Fruit fly (Drosophila melanogaster) whole organism, embryonic: ENCODE data around the gene IntS6.

Source experiments
- Atf3 ChIP-seq: fragments of 200-800 bp; sonication (Bioruptor generic); optimal IDR thresholded peaks from 3 replicates; lab custom pipeline; 2016; ENCODE audit warnings: missing biosample characterization, missing genetic modification characterization
- CG10147 ChIP-seq: fragments of 200-800 bp; sonication (Bioruptor generic); optimal IDR thresholded peaks from 2 replicates; lab custom pipeline; 2019; ENCODE audit warnings: missing biosample characterization, mild to moderate bottlenecking, missing genetic modification characterization, moderate library complexity
- CG10431 ChIP-seq: fragments of 200-800 bp; sonication (Bioruptor generic); optimal IDR thresholded peaks from 3 replicates; lab custom pipeline; 2018; ENCODE audit warnings: missing biosample characterization, mild to moderate bottlenecking, missing genetic modification characterization
- CG10565 ChIP-seq: fragments of 200-800 bp; sonication (Bioruptor generic); optimal IDR thresholded peaks from 3 replicates; lab custom pipeline; 2016; ENCODE audit warnings: missing biosample characterization, mild to moderate bottlenecking, missing genetic modification characterization
- CG12659 ChIP-seq: fragments of 200-800 bp; sonication (Bioruptor generic); optimal IDR thresholded peaks from 3 replicates; lab custom pipeline; 2017; ENCODE audit warnings: mild to moderate bottlenecking, missing biosample characterization, missing genetic modification reagents, missing genetic modification characterization
- CG12942 ChIP-seq: fragments of 200-800 bp; sonication (Bioruptor generic); optimal IDR thresholded peaks from 3 replicates; lab custom pipeline; 2016; ENCODE audit warnings: missing biosample characterization, missing genetic modification characterization
- CG13123 ChIP-seq: fragments of 200-800 bp; sonication (Bioruptor generic); optimal IDR thresholded peaks from 2 replicates; lab custom pipeline; 2016; ENCODE audit warnings: missing biosample characterization, missing genetic modification characterization
- CG14441 ChIP-seq: fragments of 200-800 bp; sonication (Bioruptor generic); IDR thresholded peaks from 2 replicates; pipeline ENCODE4 v1.3.6; 2022; ENCODE audit warnings: missing biosample characterization, missing genetic modification characterization
- CG1792 ChIP-seq: fragments of 200-800 bp; sonication (Bioruptor generic); optimal IDR thresholded peaks from 2 replicates; lab custom pipeline; 2016; ENCODE audit warnings: missing biosample characterization, missing genetic modification characterization
- CG30403 ChIP-seq: fragments of 200-800 bp; sonication (Bioruptor generic); optimal IDR thresholded peaks from 3 replicates; lab custom pipeline; 2016; ENCODE audit warnings: missing biosample characterization, missing genetic modification characterization
- CG32767 ChIP-seq: fragments of 200-800 bp; sonication (Bioruptor generic); IDR thresholded peaks from 2 replicates; pipeline ENCODE4 v1.3.6; 2022; ENCODE audit warnings: missing biosample characterization, missing genetic modification characterization
- CG3407 ChIP-seq: fragments of 200-800 bp; sonication (Bioruptor generic); optimal IDR thresholded peaks from 2 replicates; lab custom pipeline; 2018; ENCODE audit warnings: missing biosample characterization, mild to moderate bottlenecking, missing genetic modification characterization
- CG4424 ChIP-seq: fragments of 200-800 bp; sonication (Bioruptor generic); optimal IDR thresholded peaks from 3 replicates; lab custom pipeline; 2016; ENCODE audit warnings: missing biosample characterization, missing genetic modification characterization
- CG4854 ChIP-seq: fragments of 200-800 bp; sonication (Bioruptor generic); optimal IDR thresholded peaks from 2 replicates; lab custom pipeline; 2016; ENCODE audit warnings: missing biosample characterization, missing genetic modification characterization, inconsistent platforms
- CG5953 ChIP-seq: fragments of 200-800 bp; sonication (Bioruptor generic); IDR thresholded peaks from 2 replicates; pipeline ENCODE4 v1.3.6; 2022; ENCODE audit warnings: missing biosample characterization, missing genetic modification characterization
- CG6765 ChIP-seq: fragments of 200-800 bp; sonication (Bioruptor generic); optimal IDR thresholded peaks from 3 replicates; lab custom pipeline; 2017; ENCODE audit warnings: missing biosample characterization, mild to moderate bottlenecking, missing genetic modification characterization
- CG6791 ChIP-seq: fragments of 200-800 bp; sonication (Bioruptor generic); IDR thresholded peaks from 3 replicates; pipeline ENCODE4 v1.3.6; 2022; ENCODE audit warnings: missing biosample characterization, missing genetic modification characterization; ENCODE audit not compliant: partially characterized antibody
- CG7271 ChIP-seq: fragments of 200-800 bp; sonication (Bioruptor generic); optimal IDR thresholded peaks from 2 replicates; lab custom pipeline; 2018; ENCODE audit warnings: missing biosample characterization, mild to moderate bottlenecking, missing genetic modification characterization, moderate library complexity
- Dp ChIP-seq: fragments of 200-800 bp; sonication (Bioruptor generic); optimal IDR thresholded peaks from 2 replicates; lab custom pipeline; 2018; ENCODE audit warnings: missing biosample characterization, mild to moderate bottlenecking, missing genetic modification characterization, moderate library complexity
- GATAe ChIP-seq: fragments of 200-800 bp; sonication (Bioruptor generic); conservative IDR thresholded peaks from 2 replicates; pipeline ENCODE4 v1.3.6; 2022; ENCODE audit warnings: missing biosample characterization, missing genetic modification characterization
- HmgD ChIP-seq: fragments of 200-800 bp; sonication (Bioruptor generic); optimal IDR thresholded peaks from 3 replicates; lab custom pipeline; 2016; ENCODE audit warnings: missing biosample characterization, missing genetic modification characterization
- HmgZ ChIP-seq: fragments of 200-800 bp; sonication (Bioruptor generic); optimal IDR thresholded peaks from 2 replicates; lab custom pipeline; 2018; ENCODE audit warnings: missing biosample characterization, mild to moderate bottlenecking, missing genetic modification characterization
- Meics ChIP-seq: fragments of 200-800 bp; sonication (Bioruptor generic); optimal IDR thresholded peaks from 2 replicates; lab custom pipeline; 2017; ENCODE audit warnings: missing biosample characterization, mild to moderate bottlenecking, missing genetic modification characterization
- Usf ChIP-seq: fragments of 200-800 bp; sonication (Bioruptor generic); optimal IDR thresholded peaks from 2 replicates; lab custom pipeline; 2017; ENCODE audit warnings: missing genotype, missing biosample characterization, missing genetic modification characterization
- amos ChIP-seq: fragments of 200-800 bp; sonication (Bioruptor generic); IDR thresholded peaks from 2 replicates; pipeline ENCODE4 v1.3.6; 2022; ENCODE audit warnings: missing biosample characterization, missing genetic modification characterization; ENCODE audit not compliant: partially characterized antibody
- chif ChIP-seq, 2 experiments: fragments of 200-800 bp; sonication (Bioruptor generic); optimal IDR thresholded peaks; 3 replicates each; lab custom pipeline; 2016; ENCODE audit warnings: missing biosample characterization in 2 of 2, missing genetic modification characterization in 2 of 2
- chinmo ChIP-seq: fragments of 200-800 bp; sonication (Bioruptor generic); IDR thresholded peaks from 4 replicates; pipeline ENCODE4 v1.3.6; 2022; ENCODE audit warnings: missing biosample characterization, missing genetic modification characterization; ENCODE audit not compliant: partially characterized antibody
- crc ChIP-seq: fragments of 200-800 bp; sonication (Bioruptor generic); optimal IDR thresholded peaks from 2 replicates; lab custom pipeline; 2016; ENCODE audit warnings: missing biosample characterization, missing genetic modification characterization
- cwo ChIP-seq: fragments of 200-800 bp; sonication (Bioruptor generic); optimal IDR thresholded peaks from 3 replicates; lab custom pipeline; 2017; ENCODE audit warnings: missing biosample characterization, missing genetic modification characterization, mild to moderate bottlenecking, moderate library complexity, missing genetic modification reagents
- dimm ChIP-seq: fragments of 200-800 bp; sonication (Bioruptor generic); IDR thresholded peaks from 2 replicates; pipeline ENCODE4 v1.3.6; 2022; ENCODE audit warnings: missing biosample characterization, missing genetic modification characterization
- dysf ChIP-seq: fragments of 200-800 bp; sonication (Bioruptor generic); IDR thresholded peaks from 3 replicates; pipeline ENCODE4 v1.3.6; 2022; ENCODE audit warnings: missing biosample characterization, missing genetic modification characterization
- gfzf ChIP-seq: fragments of 200-800 bp; sonication (Bioruptor generic); optimal IDR thresholded peaks from 2 replicates; lab custom pipeline; 2016; ENCODE audit warnings: missing biosample characterization, mild to moderate bottlenecking, missing genetic modification characterization, moderate library complexity
- hkb ChIP-seq, 2 experiments: fragments of 200-800 bp in 1 of 2; fragments of >200 bp in 1 of 2; sonication (Bioruptor generic) in 1 of 2; IDR thresholded peaks in 1 of 2; optimal IDR thresholded peaks in 1 of 2; 2 replicates each; pipeline versions ENCODE4 v1.3.6 to Lab custom; 2017 to 2022; ENCODE audit warnings: missing biosample characterization in 1 of 2, missing genetic modification characterization in 1 of 2
- jumu ChIP-seq: fragments of 200-800 bp; sonication (Bioruptor generic); optimal IDR thresholded peaks from 3 replicates; lab custom pipeline; 2016; ENCODE audit warnings: missing biosample characterization, missing genetic modification characterization
- lab ChIP-seq: fragments of 200-800 bp; sonication (Bioruptor generic); optimal IDR thresholded peaks from 3 replicates; lab custom pipeline; 2017; ENCODE audit warnings: missing biosample characterization, missing genetic modification characterization, mild to moderate bottlenecking, moderate library complexity, missing genetic modification reagents
- lola ChIP-seq, 3 experiments: fragments of >200 bp in 2 of 3; fragments of 200-800 bp in 1 of 3; sonication (Bioruptor generic) in 1 of 3; optimal IDR thresholded peaks; 2 replicates each; lab custom pipeline; 2017 to 2019; ENCODE audit warnings: missing biosample characterization in 3 of 3, missing genetic modification characterization in 3 of 3, mild to moderate bottlenecking in 1 of 3, moderate library complexity in 1 of 3
- nmo ChIP-seq: fragments of 200-800 bp; sonication (Bioruptor generic); optimal IDR thresholded peaks from 2 replicates; lab custom pipeline; 2018; ENCODE audit warnings: missing biosample characterization, mild to moderate bottlenecking, missing genetic modification characterization, moderate library complexity
- prd ChIP-seq, 3 experiments: fragments of >200 bp in 2 of 3; fragments of 200-800 bp in 1 of 3; sonication (Bioruptor generic) in 1 of 3; optimal IDR thresholded peaks in 2 of 3; IDR thresholded peaks in 1 of 3; 2 replicates in 2 of 3; 3 replicates in 1 of 3; pipeline versions ENCODE4 v1.3.6 to Lab custom; 2017 to 2022; ENCODE audit warnings: missing biosample characterization in 1 of 3, missing genetic modification characterization in 1 of 3
- pros ChIP-seq: fragments of 200-800 bp; sonication (Bioruptor generic); optimal IDR thresholded peaks from 3 replicates; lab custom pipeline; 2019; ENCODE audit warnings: missing biosample characterization, mild to moderate bottlenecking, missing genetic modification characterization, moderate library complexity
- ro ChIP-seq: fragments of 200-800 bp; sonication (Bioruptor generic); IDR thresholded peaks from 2 replicates; pipeline ENCODE4 v1.3.6; 2022; ENCODE audit warnings: missing biosample characterization, missing genetic modification characterization
- row ChIP-seq: fragments of 200-800 bp; sonication (Bioruptor generic); IDR thresholded peaks from 3 replicates; pipeline ENCODE4 v1.3.6; 2022; ENCODE audit warnings: missing biosample characterization, missing genetic modification characterization
- sr ChIP-seq: fragments of 200-800 bp; sonication (Bioruptor generic); IDR thresholded peaks from 3 replicates; pipeline ENCODE4 v1.3.6; 2022; ENCODE audit warnings: missing biosample characterization, missing genetic modification characterization
- ssp ChIP-seq: fragments of 200-800 bp; sonication (Bioruptor generic); IDR thresholded peaks from 2 replicates; pipeline ENCODE4 v1.3.6; 2022; ENCODE audit warnings: missing biosample characterization, missing genetic modification characterization
- tin ChIP-seq: fragments of 200-800 bp; sonication (Bioruptor generic); optimal IDR thresholded peaks from 3 replicates; lab custom pipeline; 2016; ENCODE audit warnings: missing biosample characterization, missing genetic modification characterization
- tio ChIP-seq: fragments of 200-800 bp; sonication (Bioruptor generic); optimal IDR thresholded peaks from 2 replicates; lab custom pipeline; 2017; ENCODE audit warnings: missing biosample characterization, missing genetic modification characterization, inconsistent platforms
- toy ChIP-seq: fragments of 200-800 bp; sonication (Bioruptor generic); IDR thresholded peaks from 2 replicates; pipeline ENCODE4 v1.3.6; 2022; ENCODE audit warnings: missing biosample characterization, missing genetic modification characterization
- ttk ChIP-seq: fragments of 200-800 bp; sonication (Bioruptor generic); IDR thresholded peaks from 2 replicates; pipeline ENCODE4 v2.1.2; 2022; ENCODE audit warnings: missing biosample characterization, missing genetic modification characterization
- tup ChIP-seq: fragments of 200-800 bp; sonication (Bioruptor generic); optimal IDR thresholded peaks from 2 replicates; lab custom pipeline; 2016; ENCODE audit warnings: missing biosample characterization, mild to moderate bottlenecking, missing genetic modification characterization, moderate library complexity
- zfh1 ChIP-seq: fragments of 200-800 bp; sonication (Bioruptor generic); IDR thresholded peaks from 3 replicates; pipeline ENCODE4 v1.3.6; 2022; ENCODE audit warnings: missing biosample characterization, missing genetic modification characterization

Gene IntS6

DNA sequence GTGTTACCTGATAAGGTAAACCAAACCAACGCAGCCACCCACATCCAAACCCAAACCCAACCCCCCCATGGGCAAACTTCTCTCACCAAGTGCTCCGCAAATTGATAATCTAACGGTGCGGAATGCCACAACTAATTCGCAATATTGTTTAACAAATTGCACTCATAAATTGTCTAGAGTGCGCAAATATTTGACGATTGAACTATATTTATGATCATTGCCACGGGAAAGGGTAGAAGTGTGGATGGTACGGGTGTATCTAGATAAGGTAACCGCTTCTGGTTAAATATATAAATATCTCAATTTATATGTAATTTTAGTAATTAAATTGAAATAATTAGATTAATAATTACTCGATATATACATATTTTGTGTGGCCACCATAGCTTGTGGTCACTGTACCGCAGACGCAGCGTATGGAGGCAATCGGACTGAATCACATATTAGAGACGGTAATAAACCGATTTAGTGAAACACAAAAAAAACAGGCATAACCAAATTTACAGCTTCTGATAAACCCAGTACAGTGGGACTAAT lies 28.5 kb downstream of the IntS6 start (continued):
- TF ChIP-seq dimm (GFP tag; lab: Robert Waterston, UW) (no peak), dysf (GFP tag; lab: Robert Waterston, UW) (peak; percentile 82), CG1792 (GFP tag; lab: Kevin White, UChicago) (no peak), prd (optimal IDR thresholded peaks at IDR 0.05; lab: Kevin White, UChicago) (no peak), prd (GFP tag; IDR thresholded peaks at IDR 0.05; lab: Robert Waterston, UW) (peak; percentile 71; the same call in 2 of the 3 replicates), tio (GFP tag; lab: Kevin White, UChicago) (peak; percentile 28), CG10565 (GFP tag; lab: Kevin White, UChicago) (no peak), CG14441 (GFP tag; lab: Robert Waterston, UW) (peak; percentile 56; the same call in 1 of the 2 replicates), crc (GFP tag; lab: Kevin White, UChicago) (no peak), sr (GFP tag; lab: Robert Waterston, UW) (no peak), CG10147 (GFP tag; lab: Kevin White, UChicago) (peak; percentile 50), CG4854 (GFP tag; lab: Kevin White, UChicago) (no peak), CG5953 (GFP tag; lab: Robert Waterston, UW) (no peak), lab (GFP tag; lab: Kevin White, UChicago) (peak; percentile 87), jumu (GFP tag; lab: Kevin White, UChicago) (no peak), row (GFP tag; lab: Robert Waterston, UW) (peak; percentile 83), ssp (GFP tag; lab: Robert Waterston, UW) (no peak), ro (GFP tag; lab: Robert Waterston, UW) (no peak), CG12942 (GFP tag; lab: Kevin White, UChicago) (no peak), CG10431 (no peak), CG6765 (GFP tag; lab: Kevin White, UChicago) (peak; percentile 2), tup (GFP tag; lab: Kevin White, UChicago) (no peak), pros (GFP tag; lab: Kevin White, UChicago) (no peak), CG7271 (tag; lab: Kevin White, UChicago) (no peak), nmo (GFP tag; lab: Kevin White, UChicago) (peak; percentile 24), Dp (GFP tag; lab: Kevin White, UChicago) (no peak), Usf (GFP tag; lab: Kevin White, UChicago) (no peak), ttk (GFP tag; lab: Robert Waterston, UW) (peak; percentile 58; the same call in 1 of the 2 replicates), HmgZ (tag; lab: Kevin White, UChicago) (peak; percentile 46), CG13123 (GFP tag; lab: Kevin White, UChicago) (no peak), CG3407 (no peak), zfh1 (GFP tag; lab: Robert Waterston, UW) (peak; percentile 61; the same call in 2 of the 3 replicates), CG30403 (GFP tag; lab: Kevin White, UChicago) (peak; percentile 52), Meics (GFP tag; lab: Kevin White, UChicago) (peak; percentile 80), CG12659 (GFP tag; lab: Kevin White, UChicago) (peak; percentile 61), cwo (GFP tag; lab: Kevin White, UChicago) (peak; percentile 70), lola (GFP tag; optimal IDR thresholded peaks at IDR 0.05; lab: Kevin White, UChicago) (no peak), chif (GFP tag; optimal IDR thresholded peaks at IDR 0.05; lab: Kevin White, UChicago) (no peak), GATAe (GFP tag; lab: Robert Waterston, UW) (peak; percentile 20; the same call in 1 of the 2 replicates), toy (0 out of 2 replicates have a peak, but pooled peaks have one; percentile 10), gfzf (GFP tag; lab: Kevin White, UChicago) (no peak), chinmo (GFP tag; lab: Robert Waterston, UW) (no peak), HmgD (GFP tag; lab: Kevin White, UChicago) (no peak), amos (GFP tag; lab: Robert Waterston, UW) (no peak), CG32767 (0 out of 2 replicates have a peak, but pooled peaks have one; percentile 17), hkb (optimal IDR thresholded peaks at IDR 0.05; lab: Kevin White, UChicago) (no peak), hkb (GFP tag; IDR thresholded peaks at IDR 0.05; lab: Robert Waterston, UW) (peak; percentile 64; the same call in 1 of the 2 replicates), CG4424 (GFP tag; lab: Kevin White, UChicago) (peak; percentile 17), Atf3 (GFP tag; lab: Kevin White, UChicago) (no peak), CG6791 (GFP tag; lab: Robert Waterston, UW) (no peak), tin (GFP tag; lab: Kevin White, UChicago) (no peak)
